Worm (Caenorhabditis elegans) whole organism, L4 larva: Measurements from ENCODE around the gene C14A6.6.
A peak's percentile ranks its signal among the peaks of the same experiment; 100 is the strongest.

Experiments used
- D1046.2 ChIP-seq: fragments of 200-800 bp; sonication (Bioruptor generic); IDR thresholded peaks from 2 replicates; pipeline ENCODE4 v1.3.6; 2022; ENCODE audit warnings: missing genetic modification characterization, missing compliant biosample characterization
- F10B5.3 ChIP-seq: sonication (generic microtip); optimal IDR thresholded peaks from 2 replicates; lab custom pipeline; 2016; ENCODE audit warnings: mild to moderate bottlenecking, missing genetic modification characterization, missing compliant biosample characterization
- T20F7.1 ChIP-seq: fragments of 200-800 bp; sonication (Bioruptor generic); optimal IDR thresholded peaks from 2 replicates; lab custom pipeline; 2018; ENCODE audit warnings: mild to moderate bottlenecking, missing genetic modification characterization, missing compliant biosample characterization
- Y48G9A.11 ChIP-seq: fragments of 200-800 bp; sonication (Bioruptor generic); IDR thresholded peaks from 2 replicates; pipeline ENCODE4 v1.3.6; 2022; ENCODE audit warnings: missing genetic modification reagents, missing genetic modification characterization, missing compliant biosample characterization
- ZK546.5 ChIP-seq, 2 experiments: sonication (generic microtip); optimal IDR thresholded peaks; 2 replicates each; lab custom pipeline; 2017; ENCODE audit warnings: missing biosample characterization in 2 of 2, missing genetic modification characterization in 2 of 2
- aha-1 ChIP-seq: fragments of 150-350 bp; peaks from one replicate; lab custom pipeline; 2014; ENCODE audit warnings: missing biosample characterization, missing genetic modification characterization
- aly-2 ChIP-seq: sonication (generic microtip); optimal IDR thresholded peaks from 2 replicates; lab custom pipeline; 2018; ENCODE audit warnings: missing biosample characterization, missing genetic modification characterization
- ceh-20 ChIP-seq: fragments of 200-800 bp; sonication (Bioruptor generic); IDR thresholded peaks from 2 replicates; pipeline ENCODE4 v1.3.6; 2022; ENCODE audit warnings: missing genetic modification reagents, missing genetic modification characterization, missing compliant biosample characterization
- ces-1 ChIP-seq: fragments of 150-350 bp; sonication (generic microtip); optimal IDR thresholded peaks from 4 replicates; lab custom pipeline; 2014; ENCODE audit warnings: missing biosample characterization, missing genetic modification reagents, missing genetic modification characterization
- daf-8 ChIP-seq: fragments of 200-800 bp; sonication (Bioruptor generic); IDR thresholded peaks from 2 replicates; pipeline ENCODE4 v1.3.6; 2022; ENCODE audit warnings: missing genetic modification characterization, missing compliant biosample characterization
- dmd-6 ChIP-seq: fragments of 200-800 bp; sonication (Bioruptor generic); IDR thresholded peaks from 2 replicates; pipeline ENCODE4 v1.3.6; 2022; ENCODE audit warnings: missing genetic modification reagents, missing genetic modification characterization, missing compliant biosample characterization
- dmd-8 ChIP-seq: fragments of 200-800 bp; sonication (Bioruptor generic); IDR thresholded peaks from 2 replicates; pipeline ENCODE4 v1.3.6; 2022; ENCODE audit warnings: missing genetic modification characterization, missing compliant biosample characterization
- egl-43 ChIP-seq: fragments of 200-800 bp; sonication (Bioruptor generic); IDR thresholded peaks from 2 replicates; pipeline ENCODE4 v1.3.6; 2022; ENCODE audit warnings: missing genetic modification reagents, missing genetic modification characterization, missing compliant biosample characterization
- fkh-10 ChIP-seq: fragments of 150-350 bp; optimal IDR thresholded peaks from 2 replicates; lab custom pipeline; 2014; ENCODE audit warnings: missing biosample characterization, missing genetic modification reagents, missing genetic modification characterization
- hlh-11 ChIP-seq: fragments of 200-800 bp; sonication (Bioruptor generic); optimal IDR thresholded peaks from 2 replicates; lab custom pipeline; 2018; ENCODE audit warnings: mild to moderate bottlenecking, missing genetic modification characterization, missing compliant biosample characterization
- lim-7 ChIP-seq: fragments of 200-800 bp; sonication (Bioruptor generic); IDR thresholded peaks from 2 replicates; pipeline ENCODE4 v1.3.6; 2022; ENCODE audit warnings: missing genetic modification characterization, missing compliant biosample characterization
- lin-13 ChIP-seq: fragments of 150-350 bp; optimal IDR thresholded peaks from 2 replicates; lab custom pipeline; 2014; ENCODE audit warnings: missing biosample characterization, missing genetic modification reagents, missing genetic modification characterization
- lin-38 ChIP-seq: fragments of 200-800 bp; sonication (Bioruptor generic); IDR thresholded peaks from 2 replicates; pipeline ENCODE4 v1.3.6; 2022; ENCODE audit warnings: missing genetic modification reagents, missing genetic modification characterization, missing compliant biosample characterization
- madf-5 ChIP-seq, 2 experiments: fragments of 200-800 bp; sonication (Bioruptor generic); IDR thresholded peaks; 2 replicates each; pipeline ENCODE4 v1.3.6; 2022; ENCODE audit warnings: missing compliant biosample characterization in 2 of 2, missing genetic modification characterization in 2 of 2
- mep-1 ChIP-seq: fragments of 150-350 bp; sonication (generic microtip); optimal IDR thresholded peaks from 3 replicates; lab custom pipeline; 2014; ENCODE audit warnings: missing biosample characterization, missing genetic modification characterization
- nhr-10 ChIP-seq: fragments of 150-350 bp; optimal IDR thresholded peaks from 2 replicates; lab custom pipeline; 2014; ENCODE audit warnings: missing biosample characterization, missing genetic modification characterization
- nhr-11 ChIP-seq: fragments of 150-350 bp; optimal IDR thresholded peaks from 2 replicates; lab custom pipeline; 2014; ENCODE audit warnings: missing biosample characterization, missing genetic modification characterization
- nhr-28 ChIP-seq: fragments of 150-350 bp; optimal IDR thresholded peaks from 2 replicates; lab custom pipeline; 2014; ENCODE audit warnings: missing biosample characterization, missing genetic modification characterization
- nhr-41 ChIP-seq: fragments of 200-800 bp; sonication (Bioruptor generic); IDR thresholded peaks from 2 replicates; pipeline ENCODE4 v1.3.6; 2022; ENCODE audit warnings: missing genetic modification reagents, missing genetic modification characterization, missing compliant biosample characterization
- pha-4 ChIP-seq, 2 experiments: fragments of 150-350 bp in 1 of 2; fragments of 200-800 bp in 1 of 2; sonication (Bioruptor generic) in 1 of 2; IDR thresholded peaks in 1 of 2; optimal IDR thresholded peaks in 1 of 2; 2 replicates each; pipeline versions ENCODE4 v1.3.6 to Lab custom; 2014 to 2022; ENCODE audit warnings: missing genetic modification characterization in 2 of 2, missing genetic modification reagents in 2 of 2, missing biosample characterization in 1 of 2, missing compliant biosample characterization in 1 of 2
- pqm-1 ChIP-seq: sonication (generic microtip); optimal IDR thresholded peaks from 2 replicates; lab custom pipeline; 2017; ENCODE audit warnings: missing biosample characterization, missing genetic modification characterization
- sdz-12 ChIP-seq: fragments of 200-800 bp; sonication (Bioruptor generic); optimal IDR thresholded peaks from 2 replicates; lab custom pipeline; 2018; ENCODE audit warnings: mild to moderate bottlenecking, missing genetic modification characterization, missing compliant biosample characterization
- spr-3 ChIP-seq: fragments of 200-800 bp; sonication (Bioruptor generic); optimal IDR thresholded peaks from 2 replicates; lab custom pipeline; 2018; ENCODE audit warnings: mild to moderate bottlenecking, missing genetic modification characterization, missing compliant biosample characterization
- vab-7 ChIP-seq: fragments of 200-800 bp; sonication (Bioruptor generic); IDR thresholded peaks from 2 replicates; pipeline ENCODE4 v1.3.6; 2022; ENCODE audit warnings: missing genetic modification reagents, missing genetic modification characterization, missing compliant biosample characterization
- zfp-2 ChIP-seq: sonication (generic microtip); optimal IDR thresholded peaks from 2 replicates; lab custom pipeline; 2016; ENCODE audit warnings: mild to moderate bottlenecking, missing genetic modification characterization, missing compliant biosample characterization
- ztf-11 ChIP-seq: fragments of 150-350 bp; optimal IDR thresholded peaks from 2 replicates; lab custom pipeline; 2014; ENCODE audit warnings: missing biosample characterization, missing genetic modification characterization

C14A6.6 gene

DNA sequence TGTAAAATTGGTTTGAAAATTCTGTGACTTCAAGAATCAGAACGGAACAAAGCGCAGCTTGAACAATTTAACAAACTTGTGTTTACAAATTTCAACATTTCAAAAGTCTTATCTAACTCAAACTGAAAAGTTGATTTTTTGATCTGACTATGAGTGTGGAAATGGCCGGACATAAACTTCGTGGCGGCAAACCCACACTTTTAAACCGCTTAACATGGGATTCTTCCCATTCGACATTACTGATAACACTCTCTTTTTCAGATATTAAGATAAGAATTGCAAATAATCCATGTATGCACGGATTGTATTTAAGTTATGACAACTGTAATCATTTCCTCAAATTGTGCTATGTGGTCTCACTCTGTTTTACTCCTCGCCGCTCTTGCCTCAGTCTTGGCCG is 24.1 kb upstream of the C14A6.6 start, which contains the start of gene clec-42:
Gene clec-42 (plus strand): TSS at position 285 of the 400 bp plus-strand sequence.
- no peak for TF ChIP-seq nhr-41 (GFP tag; lab: Robert Waterston, UW)
- TF ChIP-seq pqm-1, result peak; percentile 35
- TF ChIP-seq nhr-11 (tag; lab: Kevin White, UChicago), result no peak
- peak; percentile 38 for TF ChIP-seq nhr-28

DNA sequence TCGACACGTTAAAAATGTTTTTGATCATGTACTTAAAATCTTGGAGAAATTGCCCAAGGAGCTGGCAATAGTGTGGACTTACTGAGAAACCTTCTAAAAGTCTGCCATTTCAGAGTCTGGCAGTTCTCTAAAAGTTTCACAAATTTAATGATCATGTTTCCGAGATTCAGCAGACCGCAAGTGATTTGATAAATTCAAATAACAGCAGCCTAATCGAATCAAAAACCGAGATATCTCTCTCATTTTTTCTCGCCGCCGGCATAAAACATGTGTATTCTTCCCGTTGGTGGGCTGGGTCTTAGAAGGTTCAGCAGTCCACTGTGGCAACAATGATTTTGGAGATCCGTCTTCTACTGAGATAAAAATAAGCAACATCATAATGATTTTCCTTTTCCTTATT is 22.1 kb upstream of the C14A6.6 start, which contains the start of gene clec-246:
Gene clec-246 (plus strand): TSS at position 301 of the 400 bp plus-strand sequence.
- no peak for TF ChIP-seq F10B5.3 (tag; lab: Kevin White, UChicago)
- no peak for TF ChIP-seq spr-3 (GFP tag; lab: Kevin White, UChicago)
- no peak for TF ChIP-seq nhr-11 (tag; lab: Kevin White, UChicago)
- no peak for TF ChIP-seq mep-1 (tag; lab: Kevin White, UChicago)
- TF ChIP-seq egl-43 (GFP tag; lab: Robert Waterston, UW), result no peak
- no peak for TF ChIP-seq pha-4 (GFP tag; IDR thresholded peaks at IDR 0.05; lab: Robert Waterston, UW)
- no peak for TF ChIP-seq pha-4 (tag; optimal IDR thresholded peaks at IDR 0.05; lab: Kevin White, UChicago)
- no peak for TF ChIP-seq fkh-10 (GFP tag; lab: Kevin White, UChicago)
- TF ChIP-seq ces-1 (GFP tag; lab: Kevin White, UChicago), result no peak
- no peak for TF ChIP-seq daf-8

DNA sequence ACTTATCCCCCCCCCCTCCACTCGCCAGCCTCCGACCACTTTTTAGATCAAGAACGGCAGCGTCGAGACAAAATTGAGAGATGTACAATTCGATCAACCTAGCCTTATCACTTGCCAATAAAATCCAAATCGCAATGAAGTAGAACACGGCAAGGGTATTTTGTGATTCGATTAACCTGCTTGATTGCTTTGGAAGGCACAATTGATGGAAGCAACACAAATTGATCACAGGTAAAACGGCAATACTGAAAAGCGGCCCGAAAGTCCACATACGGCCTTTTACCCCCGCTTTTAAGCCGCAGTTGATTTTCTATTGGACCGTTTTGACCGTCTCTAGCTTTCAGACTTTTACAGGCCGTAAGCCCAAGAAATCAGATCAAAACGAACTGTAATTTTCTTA is 21.3 kb upstream of the C14A6.6 start, which contains the start of gene clec-245:
Gene clec-245 (minus strand): TSS at position 101 of the 400 bp plus-strand sequence.
- TF ChIP-seq aha-1 (tag; lab: Kevin White, UChicago), result peak; percentile 84
- no peak for TF ChIP-seq vab-7 (GFP tag; lab: Robert Waterston, UW)

DNA sequence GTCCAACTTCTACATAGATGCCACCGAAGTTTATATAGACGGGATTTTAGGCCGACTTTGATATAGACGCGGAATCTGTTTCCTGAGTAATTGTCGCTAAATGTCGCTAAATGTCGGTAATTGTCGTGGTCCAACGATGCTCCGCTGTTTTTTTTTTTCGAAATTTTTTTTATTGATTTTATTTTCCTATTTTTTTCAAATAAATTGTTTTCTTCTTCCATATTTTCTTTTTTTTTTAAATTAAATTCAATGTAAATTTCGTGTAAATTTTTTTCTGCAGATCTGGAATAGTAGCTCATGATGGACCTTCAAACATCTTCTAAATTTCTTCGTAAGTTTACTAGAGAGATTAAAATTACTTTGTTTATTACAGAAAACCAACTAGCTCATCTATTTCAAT is 17.8 kb upstream of the C14A6.6 start, which contains the start of gene C31G12.3:
Gene C31G12.3 (plus strand): TSS at position 301 of the 400 bp plus-strand sequence.
- TF ChIP-seq ZK546.5 (tag; optimal IDR thresholded peaks at IDR 0.05; lab: Kevin White, UChicago), result no peak

DNA sequence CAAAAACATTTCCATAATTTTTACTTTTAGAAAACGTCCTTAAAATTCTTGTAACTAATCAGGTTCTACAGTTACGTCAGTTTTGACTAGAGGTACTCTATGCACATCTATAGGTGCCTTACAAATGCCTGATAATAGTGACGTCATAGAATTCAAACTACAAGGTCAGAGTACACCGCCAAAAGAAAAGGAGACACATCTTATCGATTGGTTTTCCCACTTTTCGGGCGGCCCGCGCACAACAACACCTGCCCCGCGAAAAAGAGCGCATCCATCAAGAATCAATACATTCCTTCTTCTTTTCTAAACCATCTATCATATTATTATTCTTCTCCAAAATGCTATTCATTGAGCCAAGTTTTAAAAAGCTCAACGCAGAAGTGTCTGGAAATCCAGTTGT is 12.6 kb upstream of the C14A6.6 start, which contains the start of gene C31G12.1:
Gene C31G12.1 (plus strand): TSS at position 301 of the 400 bp plus-strand sequence.
- TF ChIP-seq lin-13 (GFP tag; lab: Kevin White, UChicago), result no peak
- TF ChIP-seq ztf-11, result no peak
- TF ChIP-seq nhr-10 (tag; lab: Kevin White, UChicago), result no peak
- TF ChIP-seq madf-5 (GFP tag; IDR thresholded peaks at IDR 0.05; lab: Robert Waterston, UW), result no peak
- no peak for TF ChIP-seq mep-1 (tag; lab: Kevin White, UChicago)
- TF ChIP-seq daf-8, result no peak
- no peak for TF ChIP-seq D1046.2 (GFP tag; lab: Robert Waterston, UW)
- TF ChIP-seq fkh-10 (GFP tag; lab: Kevin White, UChicago), result no peak
- no peak for TF ChIP-seq zfp-2 (tag; lab: Kevin White, UChicago)
- no peak for TF ChIP-seq lim-7 (GFP tag; lab: Robert Waterston, UW)
- no peak for TF ChIP-seq sdz-12 (GFP tag; lab: Kevin White, UChicago)
- TF ChIP-seq lin-38 (GFP tag; lab: Robert Waterston, UW), result no peak
- no peak for TF ChIP-seq aly-2
- TF ChIP-seq nhr-28, result no peak

DNA sequence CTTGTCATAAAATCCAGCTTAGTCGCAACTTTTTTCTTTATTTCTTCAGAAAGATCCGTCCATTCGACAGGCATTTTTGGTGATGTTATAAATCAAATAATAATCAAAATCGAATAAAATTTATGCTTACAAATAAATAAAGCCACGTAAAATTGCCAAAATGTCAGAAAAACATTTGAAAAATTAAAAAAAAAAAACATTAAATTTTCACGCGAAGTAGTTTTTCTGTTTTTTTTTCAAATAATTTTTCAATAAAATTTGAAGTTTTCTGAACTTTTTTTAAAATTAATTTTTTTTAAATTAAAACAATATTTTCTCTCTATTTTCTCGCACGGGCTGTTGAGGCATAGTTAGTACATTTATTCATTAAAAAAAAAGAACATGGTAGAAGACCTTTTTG is 11.6 kb upstream of the C14A6.6 start, which contains the start of gene C31G12.4:
Gene C31G12.4 (minus strand): TSS at position 101 of the 400 bp plus-strand sequence.
- TF ChIP-seq T20F7.1 (GFP tag; lab: Kevin White, UChicago), result no peak
- no peak for TF ChIP-seq Y48G9A.11 (GFP tag; lab: Robert Waterston, UW)
- TF ChIP-seq ces-1 (GFP tag; lab: Kevin White, UChicago), result no peak
- TF ChIP-seq zfp-2 (tag; lab: Kevin White, UChicago), result no peak
- TF ChIP-seq dmd-6, result no peak
- TF ChIP-seq sdz-12 (GFP tag; lab: Kevin White, UChicago), result no peak
- no peak for TF ChIP-seq ceh-20 (GFP tag; lab: Robert Waterston, UW)
- TF ChIP-seq ztf-11, result no peak
- TF ChIP-seq ZK546.5 (tag; optimal IDR thresholded peaks at IDR 0.05; lab: Kevin White, UChicago), result no peak
- no peak for TF ChIP-seq dmd-8 (GFP tag; lab: Robert Waterston, UW)
- TF ChIP-seq hlh-11 (tag; lab: Kevin White, UChicago), result no peak
